Worm (Caenorhabditis elegans): ENCODE results near the gene nhl-1.

ce11 chrIII:9185722-9186121, 32.0 kb upstream of the nhl-1 start, which contains the start of gene ZC84.7:
- no peak for TF ChIP-seq ets-7 (tag; optimal IDR thresholded peaks at IDR 0.05)
- TF ChIP-seq ama-1 (optimal IDR thresholded peaks at IDR 0.05): no peak
- TF ChIP-seq F13C5.2 (tag; optimal IDR thresholded peaks at IDR 0.05): no peak
- no peak for TF ChIP-seq scrt-1 (GFP tag; IDR thresholded peaks at IDR 0.05)
- TF ChIP-seq B0310.2 (tag; optimal IDR thresholded peaks at IDR 0.05): no peak
- no peak for TF ChIP-seq pes-1 (GFP tag; IDR thresholded peaks at IDR 0.05)
- TF ChIP-seq hnd-1 (tag; optimal IDR thresholded peaks at IDR 0.05): no peak
- no peak for TF ChIP-seq sea-1 (GFP tag; conservative IDR thresholded peaks at IDR 0.05)
- no peak for TF ChIP-seq hmg-4 (GFP tag; optimal IDR thresholded peaks at IDR 0.05)
- TF ChIP-seq tra-4 (tag; optimal IDR thresholded peaks at IDR 0.05): no peak

Measured in whole organism, early embryonic.